Fruit fly (Drosophila melanogaster) whole organism, prepupa: Measurements from ENCODE around the gene CG7914.

Experiments
- Blimp-1 ChIP-seq: fragments of 200-800 bp; sonication (Bioruptor generic); optimal IDR thresholded peaks from 3 replicates; lab custom pipeline; 2017; ENCODE audit warnings: missing biosample characterization, missing genetic modification characterization, mild to moderate bottlenecking, moderate library complexity, missing genetic modification reagents
- CG10631 ChIP-seq: fragments of 200-800 bp; sonication (Bioruptor generic); optimal IDR thresholded peaks from 2 replicates; lab custom pipeline; 2016; ENCODE audit warnings: missing biosample characterization, missing genetic modification characterization
- CG10669 ChIP-seq: fragments of 200-800 bp; sonication (Bioruptor generic); optimal IDR thresholded peaks from 3 replicates; lab custom pipeline; 2018; ENCODE audit warnings: missing biosample characterization, mild to moderate bottlenecking, missing genetic modification characterization, moderate library complexity
- CG11294 ChIP-seq: fragments of 200-800 bp; sonication (Bioruptor generic); IDR thresholded peaks from 2 replicates; pipeline ENCODE4 v1.3.6; 2022; ENCODE audit warnings: missing biosample characterization, missing genetic modification characterization
- CG11902 ChIP-seq: fragments of 200-800 bp; sonication (Bioruptor generic); optimal IDR thresholded peaks from 3 replicates; lab custom pipeline; 2016; ENCODE audit warnings: missing biosample characterization, missing genetic modification characterization
- CG31627 ChIP-seq: fragments of 200-800 bp; sonication (Bioruptor generic); optimal IDR thresholded peaks from 3 replicates; lab custom pipeline; 2016; ENCODE audit warnings: missing biosample characterization, missing genetic modification characterization
- CG32006 ChIP-seq: fragments of 200-800 bp; sonication (Bioruptor generic); optimal IDR thresholded peaks from 3 replicates; lab custom pipeline; 2017; ENCODE audit warnings: missing biosample characterization, mild to moderate bottlenecking, missing genetic modification characterization
- CG34406 ChIP-seq: fragments of 200-800 bp; sonication (Bioruptor generic); optimal IDR thresholded peaks from 3 replicates; lab custom pipeline; 2016; ENCODE audit warnings: missing biosample characterization, missing genetic modification characterization
- CG3919 ChIP-seq: fragments of 200-800 bp; sonication (Bioruptor generic); optimal IDR thresholded peaks from 3 replicates; lab custom pipeline; 2016; ENCODE audit warnings: missing biosample characterization, missing genetic modification characterization
- CG4318 ChIP-seq: fragments of 200-800 bp; sonication (Bioruptor generic); optimal IDR thresholded peaks from 3 replicates; lab custom pipeline; 2017; ENCODE audit warnings: missing biosample characterization, mild to moderate bottlenecking, missing genetic modification characterization
- CG6163 ChIP-seq: fragments of 200-800 bp; sonication (Bioruptor generic); IDR thresholded peaks from 3 replicates; pipeline ENCODE4 v1.3.6; 2022; ENCODE audit warnings: missing biosample characterization, missing genetic modification characterization
- CG6276 ChIP-seq: fragments of 200-800 bp; sonication (Bioruptor generic); optimal IDR thresholded peaks from 2 replicates; lab custom pipeline; 2017; ENCODE audit warnings: missing biosample characterization, mild to moderate bottlenecking, missing genetic modification characterization
- CG6792 ChIP-seq: fragments of 200-800 bp; sonication (Bioruptor generic); optimal IDR thresholded peaks from 3 replicates; lab custom pipeline; 2016; ENCODE audit warnings: missing biosample characterization, missing genetic modification characterization
- CG6808 ChIP-seq: fragments of 200-800 bp; sonication (Bioruptor generic); optimal IDR thresholded peaks from 3 replicates; lab custom pipeline; 2017; ENCODE audit warnings: missing biosample characterization, missing genetic modification characterization, mild to moderate bottlenecking, moderate library complexity, missing genetic modification reagents
- CG6854 ChIP-seq: fragments of 200-800 bp; sonication (Bioruptor generic); optimal IDR thresholded peaks from 2 replicates; lab custom pipeline; 2017; ENCODE audit warnings: missing biosample characterization, mild to moderate bottlenecking, missing genetic modification characterization
- CG8319 ChIP-seq: fragments of 200-800 bp; sonication (Bioruptor generic); optimal IDR thresholded peaks from 3 replicates; lab custom pipeline; 2016; ENCODE audit warnings: missing biosample characterization, missing genetic modification characterization
- CG8632 ChIP-seq: fragments of 200-800 bp; sonication (Bioruptor generic); optimal IDR thresholded peaks from 3 replicates; lab custom pipeline; 2016; ENCODE audit warnings: missing biosample characterization, missing genetic modification characterization
- Eip75B ChIP-seq: fragments of 200-800 bp; sonication (Bioruptor generic); optimal IDR thresholded peaks from 3 replicates; lab custom pipeline; 2016; ENCODE audit warnings: missing biosample characterization, missing genetic modification characterization
- Eip78C ChIP-seq: fragments of 200-800 bp; sonication (Bioruptor generic); peaks from one replicate; lab custom pipeline; 2016; ENCODE audit warnings: missing biosample characterization, missing genetic modification characterization
- Ets21C ChIP-seq: fragments of 200-800 bp; sonication (Bioruptor generic); optimal IDR thresholded peaks from 3 replicates; lab custom pipeline; 2016; ENCODE audit warnings: missing biosample characterization, missing genetic modification characterization
- Ets96B ChIP-seq: fragments of 200-800 bp; optimal IDR thresholded peaks from 2 replicates; lab custom pipeline; 2019; ENCODE audit warnings: missing biosample characterization, mild to moderate bottlenecking, missing genetic modification characterization, moderate library complexity
- Gug ChIP-seq: fragments of 200-800 bp; sonication (Bioruptor generic); IDR thresholded peaks from 2 replicates; pipeline ENCODE4 v1.3.6; 2022; ENCODE audit warnings: missing biosample characterization, missing genetic modification characterization
- Hr38 ChIP-seq: sonication (Bioruptor generic); optimal IDR thresholded peaks from 2 replicates; lab custom pipeline; 2016; ENCODE audit warnings: missing biosample characterization, missing genetic modification characterization
- Hr4 ChIP-seq: fragments of 200-800 bp; sonication (Bioruptor generic); optimal IDR thresholded peaks from 3 replicates; lab custom pipeline; 2016; ENCODE audit warnings: missing biosample characterization, missing genetic modification characterization
- Met ChIP-seq: fragments of 200-800 bp; sonication (Bioruptor generic); optimal IDR thresholded peaks from 3 replicates; lab custom pipeline; 2016; ENCODE audit warnings: missing biosample characterization, missing genetic modification characterization
- Sox15 ChIP-seq: fragments of 200-800 bp; sonication (Bioruptor generic); optimal IDR thresholded peaks from 3 replicates; lab custom pipeline; 2016; ENCODE audit warnings: missing biosample characterization, missing genetic modification characterization
- eg ChIP-seq: fragments of 200-800 bp; sonication (Bioruptor generic); IDR thresholded peaks from 3 replicates; pipeline ENCODE4 v1.3.6; 2022; ENCODE audit warnings: missing biosample characterization, missing genetic modification characterization
- fd59A ChIP-seq: fragments of 200-800 bp; sonication (Bioruptor generic); optimal IDR thresholded peaks from 2 replicates; lab custom pipeline; 2017; ENCODE audit warnings: missing biosample characterization, mild to moderate bottlenecking, missing genetic modification characterization, missing genetic modification reagents
- fkh ChIP-seq: fragments of 200-800 bp; sonication (Bioruptor generic); optimal IDR thresholded peaks from 3 replicates; lab custom pipeline; 2017; ENCODE audit warnings: missing biosample characterization, mild to moderate bottlenecking, missing genetic modification characterization, moderate library complexity
- net ChIP-seq: fragments of 200-800 bp; sonication (Bioruptor generic); optimal IDR thresholded peaks from 3 replicates; lab custom pipeline; 2016; ENCODE audit warnings: missing biosample characterization, missing genetic modification characterization
- pdm3 ChIP-seq: fragments of 200-800 bp; sonication (Bioruptor generic); optimal IDR thresholded peaks from 3 replicates; lab custom pipeline; 2016; ENCODE audit warnings: missing biosample characterization, missing genetic modification characterization
- salr ChIP-seq, 2 experiments: fragments of 200-800 bp; sonication (Bioruptor generic); optimal IDR thresholded peaks; 3 replicates each; lab custom pipeline; 2016 to 2018; ENCODE audit warnings: missing biosample characterization in 2 of 2, missing genetic modification characterization in 2 of 2, mild to moderate bottlenecking in 1 of 2
- spab ChIP-seq: fragments of 200-800 bp; sonication (Bioruptor generic); optimal IDR thresholded peaks from 2 replicates; lab custom pipeline; 2017; ENCODE audit warnings: missing biosample characterization, mild to moderate bottlenecking, missing genetic modification characterization, missing genetic modification reagents
- ss ChIP-seq, 2 experiments: fragments of 200-800 bp; sonication (Bioruptor generic); optimal IDR thresholded peaks; 2 replicates in 1 of 2; 3 replicates in 1 of 2; lab custom pipeline; 2017 to 2018; ENCODE audit warnings: mild to moderate bottlenecking in 2 of 2, missing biosample characterization in 2 of 2, missing genetic modification characterization in 2 of 2, moderate library complexity in 1 of 2
- svp ChIP-seq: fragments of 200-800 bp; sonication (Bioruptor generic); peaks from one replicate; lab custom pipeline; 2016; ENCODE audit warnings: missing biosample characterization, missing genetic modification characterization
- topi ChIP-seq: fragments of 200-800 bp; sonication (Bioruptor generic); optimal IDR thresholded peaks from 3 replicates; lab custom pipeline; 2016; ENCODE audit warnings: missing biosample characterization, missing genetic modification characterization
- vri ChIP-seq: fragments of 200-800 bp; sonication (Bioruptor generic); optimal IDR thresholded peaks from 3 replicates; lab custom pipeline; 2016; ENCODE audit warnings: missing biosample characterization, mild to moderate bottlenecking, missing genetic modification characterization

CG7914 gene

DNA sequence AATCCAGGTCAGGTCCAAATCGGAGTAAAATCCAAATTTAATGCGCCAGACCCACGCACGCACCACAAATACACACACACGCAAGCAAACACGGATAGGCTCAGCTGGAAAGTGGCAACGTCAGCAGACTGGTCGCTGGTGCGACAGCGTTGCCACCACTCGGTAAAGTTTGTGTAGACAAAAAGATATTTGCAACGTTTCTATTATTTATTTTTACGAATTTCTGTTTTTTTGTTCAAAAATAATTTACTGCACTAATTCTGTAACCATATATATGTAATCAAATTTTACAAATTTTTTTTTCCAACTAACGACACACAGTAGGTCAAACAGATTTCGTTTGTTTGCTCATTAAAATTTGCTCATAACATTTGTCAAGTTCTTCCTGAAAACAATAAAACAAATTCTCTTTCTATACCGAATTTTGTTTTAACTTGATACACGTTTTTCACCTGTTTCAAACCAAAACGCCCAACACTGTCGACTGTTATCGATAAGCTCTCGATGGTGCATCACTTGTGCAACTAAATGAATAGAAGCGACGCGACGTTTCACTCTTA, 13.5 kb downstream of the CG7914 start, which contains the start of the genes CG7556 and CG7453 (continued):
- TF ChIP-seq CG32006 (GFP tag; lab: Kevin White, UChicago) (peak; percentile 80), net (peak; percentile 65), Met (peak; percentile 84), CG10631 (GFP tag; lab: Kevin White, UChicago) (peak; percentile 81), Sox15 (GFP tag; lab: Kevin White, UChicago) (peak; percentile 62), Hr38 (GFP tag; lab: Kevin White, UChicago) (no peak), CG3919 (GFP tag; lab: Kevin White, UChicago) (peak; percentile 67), CG34406 (peak; percentile 67), CG31627 (GFP tag; lab: Kevin White, UChicago) (peak; percentile 82), CG6808 (GFP tag; lab: Kevin White, UChicago) (no peak), pdm3 (GFP tag; lab: Kevin White, UChicago) (peak; percentile 85), fd59A (GFP tag; lab: Kevin White, UChicago) (peak; percentile 62), spab (GFP tag; lab: Kevin White, UChicago) (peak; percentile 28), CG8319 (GFP tag; lab: Kevin White, UChicago) (peak; percentile 54), Eip75B (peak; percentile 76), Blimp-1 (peak; percentile 8), CG6854 (GFP tag; lab: Kevin White, UChicago) (no peak), topi (GFP tag; lab: Kevin White, UChicago) (peak; percentile 81), Hr4 (GFP tag; lab: Kevin White, UChicago) (peak; percentile 80), CG11294 (GFP tag; lab: Robert Waterston, UW) (peak; percentile 24; the same call in 1 of the 2 replicates), vri (GFP tag; lab: Kevin White, UChicago) (no peak), CG4318 (GFP tag; lab: Kevin White, UChicago) (peak; percentile 65), CG6163 (GFP tag; lab: Robert Waterston, UW) (peak; percentile 57; the same call in 2 of the 3 replicates), CG8632 (GFP tag; lab: Kevin White, UChicago) (peak; percentile 64), CG6276 (peak; percentile 29), eg (GFP tag; lab: Robert Waterston, UW) (no peak; the same call in 2 of the 3 replicates), ss (GFP tag; optimal IDR thresholded peaks at IDR 0.05; lab: Kevin White, UChicago) (peak in 1 of 2 experiments; percentile 54), Ets96B (peak; percentile 54), CG11902 (GFP tag; lab: Kevin White, UChicago) (peak; percentile 54), CG6792 (GFP tag; lab: Kevin White, UChicago) (peak; percentile 68), CG10669 (GFP tag; lab: Kevin White, UChicago) (peak; percentile 61), fkh (GFP tag; lab: Kevin White, UChicago) (no peak), Gug (GFP tag; lab: Robert Waterston, UW) (peak; percentile 56; the same call in 1 of the 2 replicates)

DNA sequence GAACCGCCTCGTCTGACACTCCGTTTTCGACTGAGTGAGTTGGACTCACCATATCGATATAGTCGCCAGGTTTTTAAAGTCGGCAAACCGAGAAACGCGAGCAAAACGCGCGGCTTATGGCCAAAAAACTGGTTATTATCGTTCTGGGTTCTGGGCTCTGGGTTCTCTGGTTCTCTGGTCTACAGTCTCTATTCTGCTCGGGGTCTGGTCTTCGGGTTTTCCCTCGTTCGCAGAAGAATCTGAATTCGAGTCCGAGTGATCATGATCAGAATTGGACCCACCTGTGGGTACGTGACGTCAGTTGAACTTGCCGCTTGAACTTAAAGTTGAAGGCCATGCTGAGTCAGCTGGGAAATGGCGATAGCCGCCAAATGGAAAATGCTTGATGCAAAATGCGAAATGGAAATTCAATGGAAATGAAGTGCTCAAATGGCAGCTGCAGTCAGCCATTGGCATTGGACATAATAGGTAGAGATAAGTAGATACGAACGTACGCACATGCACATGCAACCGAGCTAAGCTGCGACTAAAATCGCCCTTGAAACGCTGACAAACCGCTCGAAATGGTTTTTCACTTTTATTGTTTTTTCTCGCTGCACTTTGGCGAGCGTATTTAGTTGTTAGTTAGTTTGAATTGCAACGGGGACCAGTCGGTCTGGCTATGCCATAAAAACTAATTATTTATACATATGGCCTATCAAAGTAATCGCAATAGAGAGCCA, 18.2 kb downstream of the CG7914 start, which contains the start of gene CG33939:
TSS of gene CG33939 (minus strand) at position 51 of the 722 bp plus-strand sequence.
- no peak for TF ChIP-seq CG31627 (GFP tag; lab: Kevin White, UChicago)
- TF ChIP-seq salr (GFP tag; optimal IDR thresholded peaks at IDR 0.05; lab: Kevin White, UChicago), result no peak
- TF ChIP-seq Eip78C, result peak; percentile 33
- peak; percentile 7 for TF ChIP-seq CG6854 (GFP tag; lab: Kevin White, UChicago)
- TF ChIP-seq ss (GFP tag; optimal IDR thresholded peaks at IDR 0.05; lab: Kevin White, UChicago), result peak in 1 of 2 experiments; percentile 9

DNA sequence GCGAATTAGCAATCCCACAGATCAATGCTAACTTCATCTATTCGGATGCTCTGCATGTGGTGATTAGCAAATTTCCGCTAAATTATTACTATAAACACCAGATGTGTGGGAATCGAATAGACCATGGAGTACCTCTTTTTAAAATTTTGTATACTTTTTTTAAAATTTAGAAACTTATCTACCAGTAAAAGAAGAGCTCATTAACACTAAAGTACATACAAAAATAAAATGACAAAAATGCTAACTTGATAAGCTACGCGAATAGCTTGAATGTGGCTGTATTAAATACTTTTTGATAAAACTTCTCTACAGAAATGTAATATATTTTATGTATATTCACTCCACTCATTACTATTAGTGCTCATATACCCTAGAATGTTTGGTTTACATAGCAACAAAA, 19.2 kb downstream of the CG7914 start:
- TF ChIP-seq Ets21C (GFP tag; lab: Kevin White, UChicago) (no peak), Eip78C (peak; percentile 36), net (no peak), svp (GFP tag; lab: Kevin White, UChicago) (peak; percentile 13), vri (GFP tag; lab: Kevin White, UChicago) (no peak)
- TF ChIP-seq, all 60 proteins: peak for 2
